Fruit fly (Drosophila melanogaster) whole organism, embryonic: ENCODE data around the gene Sys1.

Experiments
- CG12659 ChIP-seq: fragments of 200-800 bp; sonication (Bioruptor generic); optimal IDR thresholded peaks from 3 replicates; lab custom pipeline; 2017; ENCODE audit warnings: mild to moderate bottlenecking, missing biosample characterization, missing genetic modification reagents, missing genetic modification characterization
- CG13287 ChIP-seq: fragments of 200-800 bp; sonication (Bioruptor generic); IDR thresholded peaks from 2 replicates; pipeline ENCODE4 v1.3.6; 2022; ENCODE audit warnings: missing biosample characterization, missing genetic modification characterization; ENCODE audit not compliant: partially characterized antibody
- CG13296 ChIP-seq: fragments of 200-800 bp; sonication (Bioruptor generic); optimal IDR thresholded peaks from 3 replicates; lab custom pipeline; 2018; ENCODE audit warnings: missing biosample characterization, mild to moderate bottlenecking, missing genetic modification characterization
- CG14667 ChIP-seq: fragments of 200-800 bp; sonication (Bioruptor generic); IDR thresholded peaks from 2 replicates; pipeline ENCODE4 v1.3.6; 2022; ENCODE audit warnings: missing biosample characterization, missing genetic modification characterization
- CG15011 ChIP-seq: fragments of 200-800 bp; sonication (Bioruptor generic); optimal IDR thresholded peaks from 3 replicates; lab custom pipeline; 2018; ENCODE audit warnings: missing biosample characterization, mild to moderate bottlenecking, missing genetic modification characterization
- CG16779 ChIP-seq: fragments of 200-800 bp; sonication (Bioruptor generic); IDR thresholded peaks from 2 replicates; pipeline ENCODE4 v1.3.6; 2022; ENCODE audit warnings: missing biosample characterization, missing genetic modification characterization
- CG2116 ChIP-seq: fragments of 200-800 bp; sonication (Bioruptor generic); optimal IDR thresholded peaks from 3 replicates; lab custom pipeline; 2018; ENCODE audit warnings: missing biosample characterization, mild to moderate bottlenecking, missing genetic modification characterization
- CG2202 ChIP-seq: fragments of 200-800 bp; sonication (Bioruptor generic); optimal IDR thresholded peaks from 2 replicates; lab custom pipeline; 2018; ENCODE audit warnings: missing biosample characterization, mild to moderate bottlenecking, missing genetic modification characterization
- CG2712 ChIP-seq: fragments of 200-800 bp; optimal IDR thresholded peaks from 3 replicates; lab custom pipeline; 2019; ENCODE audit warnings: missing biosample characterization, mild to moderate bottlenecking, missing genetic modification characterization, moderate library complexity
- CG34224 ChIP-seq: fragments of 200-800 bp; sonication (Bioruptor generic); IDR thresholded peaks from 3 replicates; pipeline ENCODE4 v1.3.6; 2022; ENCODE audit warnings: missing biosample characterization, missing genetic modification characterization; ENCODE audit not compliant: partially characterized antibody
- CG4328 ChIP-seq: fragments of 200-800 bp; sonication (Bioruptor generic); optimal IDR thresholded peaks from 3 replicates; lab custom pipeline; 2017; ENCODE audit warnings: missing biosample characterization, missing genetic modification reagents, missing genetic modification characterization
- CG4617 ChIP-seq: fragments of 200-800 bp; sonication (Bioruptor generic); optimal IDR thresholded peaks from 3 replicates; lab custom pipeline; 2016; ENCODE audit warnings: missing biosample characterization, missing genetic modification characterization, borderline replicate concordance
- CG6813 ChIP-seq: fragments of 200-800 bp; sonication (Bioruptor generic); optimal IDR thresholded peaks from 2 replicates; lab custom pipeline; 2017; ENCODE audit warnings: missing biosample characterization, missing genetic modification characterization, mild to moderate bottlenecking, moderate library complexity, missing genetic modification reagents
- CG9437 ChIP-seq: fragments of 200-800 bp; sonication (Bioruptor generic); optimal IDR thresholded peaks from 2 replicates; lab custom pipeline; 2018; ENCODE audit warnings: missing biosample characterization, mild to moderate bottlenecking, missing genetic modification characterization
- CrebB ChIP-seq: fragments of 200-800 bp; sonication (Bioruptor generic); optimal IDR thresholded peaks from 3 replicates; lab custom pipeline; 2018; ENCODE audit warnings: missing biosample characterization, mild to moderate bottlenecking, missing genetic modification characterization
- Dad ChIP-seq: fragments of 200-800 bp; sonication (Bioruptor generic); optimal IDR thresholded peaks from 3 replicates; lab custom pipeline; 2016; ENCODE audit warnings: missing biosample characterization, missing genetic modification characterization
- Dek ChIP-seq: fragments of 200-800 bp; sonication (Bioruptor generic); optimal IDR thresholded peaks from 3 replicates; lab custom pipeline; 2019; ENCODE audit warnings: missing biosample characterization, mild to moderate bottlenecking, missing genetic modification characterization, moderate library complexity
- ERR ChIP-seq: fragments of 200-800 bp; sonication (Bioruptor generic); optimal IDR thresholded peaks from 2 replicates; lab custom pipeline; 2016; ENCODE audit warnings: missing biosample characterization, missing genetic modification characterization
- Fer3 ChIP-seq: fragments of 200-800 bp; sonication (Bioruptor generic); optimal IDR thresholded peaks from 2 replicates; lab custom pipeline; 2018; ENCODE audit warnings: missing biosample characterization, mild to moderate bottlenecking, missing genetic modification characterization, moderate library complexity
- HHEX ChIP-seq: fragments of 200-800 bp; sonication (Bioruptor generic); optimal IDR thresholded peaks from 3 replicates; lab custom pipeline; 2017; ENCODE audit warnings: missing biosample characterization, mild to moderate bottlenecking, missing genetic modification characterization, missing genetic modification reagents
- HLH54F ChIP-seq: fragments of 200-800 bp; sonication (Bioruptor generic); optimal IDR thresholded peaks from 3 replicates; lab custom pipeline; 2016; ENCODE audit warnings: missing biosample characterization, missing genetic modification characterization
- Hand ChIP-seq: fragments of 200-800 bp; sonication (Bioruptor generic); optimal IDR thresholded peaks from 2 replicates; lab custom pipeline; 2017; ENCODE audit warnings: mild to moderate bottlenecking, missing biosample characterization, missing genetic modification reagents, missing genetic modification characterization
- Hr39 ChIP-seq: fragments of >200 bp; optimal IDR thresholded peaks from 2 replicates; lab custom pipeline; 2017
- Max ChIP-seq: fragments of 200-800 bp; sonication (Bioruptor generic); optimal IDR thresholded peaks from 2 replicates; lab custom pipeline; 2016; ENCODE audit warnings: missing biosample characterization, mild to moderate bottlenecking, missing genetic modification characterization
- Meics ChIP-seq: fragments of 200-800 bp; sonication (Bioruptor generic); optimal IDR thresholded peaks from 2 replicates; lab custom pipeline; 2017; ENCODE audit warnings: missing biosample characterization, mild to moderate bottlenecking, missing genetic modification characterization
- NK7.1 ChIP-seq: fragments of 200-800 bp; sonication (Bioruptor generic); optimal IDR thresholded peaks from 3 replicates; lab custom pipeline; 2016; ENCODE audit warnings: missing biosample characterization, missing genetic modification characterization
- NfI ChIP-seq: fragments of 200-800 bp; sonication (Bioruptor generic); optimal IDR thresholded peaks from 3 replicates; lab custom pipeline; 2018; ENCODE audit warnings: missing biosample characterization, mild to moderate bottlenecking, missing genetic modification characterization, moderate library complexity
- Sin3A ChIP-seq: fragments of >200 bp; optimal IDR thresholded peaks from 2 replicates; lab custom pipeline; 2018
- Spps ChIP-seq: fragments of 200-800 bp; sonication (Bioruptor generic); optimal IDR thresholded peaks from 2 replicates; lab custom pipeline; 2018; ENCODE audit warnings: missing biosample characterization, mild to moderate bottlenecking, missing genetic modification characterization
- Trl ChIP-seq, 3 experiments: fragments of >200 bp in 2 of 3; fragments of 200-800 bp in 1 of 3; sonication (Bioruptor generic) in 1 of 3; optimal IDR thresholded peaks; 2 replicates in 1 of 3; 3 replicates in 2 of 3; lab custom pipeline; 2016 to 2017; ENCODE audit warnings: missing biosample characterization in 1 of 3, missing genetic modification characterization in 1 of 3
- ara ChIP-seq: fragments of 200-800 bp; sonication (Bioruptor generic); IDR thresholded peaks from 2 replicates; pipeline ENCODE4 v1.3.6; 2022; ENCODE audit warnings: missing biosample characterization, missing genetic modification characterization
- br ChIP-seq: fragments of >200 bp; optimal IDR thresholded peaks from 2 replicates; lab custom pipeline; 2017
- cas ChIP-seq: fragments of 200-800 bp; sonication (Bioruptor generic); IDR thresholded peaks from 2 replicates; pipeline ENCODE4 v1.3.6; 2022; ENCODE audit warnings: missing biosample characterization, missing genetic modification characterization
- crp ChIP-seq, 2 experiments: fragments of 200-800 bp; sonication (Bioruptor generic); optimal IDR thresholded peaks; 2 replicates in 1 of 2; 3 replicates in 1 of 2; lab custom pipeline; 2017; ENCODE audit warnings: missing biosample characterization in 2 of 2, missing genetic modification characterization in 2 of 2, mild to moderate bottlenecking in 1 of 2, moderate library complexity in 1 of 2
- disco-r ChIP-seq: fragments of 200-800 bp; sonication (Bioruptor generic); optimal IDR thresholded peaks from 2 replicates; lab custom pipeline; 2016; ENCODE audit warnings: missing biosample characterization, missing genetic modification characterization
- dmrt99B ChIP-seq: fragments of 200-800 bp; sonication (Bioruptor generic); optimal IDR thresholded peaks from 2 replicates; lab custom pipeline; 2018; ENCODE audit warnings: missing biosample characterization, mild to moderate bottlenecking, missing genetic modification characterization, moderate library complexity
- en ChIP-seq: fragments of 200-800 bp; sonication (Bioruptor generic); optimal IDR thresholded peaks from 2 replicates; lab custom pipeline; 2016; ENCODE audit warnings: missing biosample characterization, missing genetic modification characterization
- exex ChIP-seq: fragments of 200-800 bp; sonication (Bioruptor generic); optimal IDR thresholded peaks from 4 replicates; lab custom pipeline; 2018; ENCODE audit warnings: missing biosample characterization, mild to moderate bottlenecking, missing genetic modification characterization, moderate library complexity
- gro ChIP-seq: fragments of 200-800 bp; sonication (Bioruptor generic); optimal IDR thresholded peaks from 2 replicates; lab custom pipeline; 2016; ENCODE audit warnings: missing biosample characterization, missing genetic modification characterization
- lov ChIP-seq, 2 experiments: fragments of 200-800 bp in 1 of 2; fragments of >200 bp in 1 of 2; sonication (Bioruptor generic) in 1 of 2; IDR thresholded peaks in 1 of 2; optimal IDR thresholded peaks in 1 of 2; 2 replicates in 1 of 2; 3 replicates in 1 of 2; pipeline versions ENCODE4 v1.3.6 to Lab custom; 2017 to 2022; ENCODE audit warnings: missing biosample characterization in 1 of 2, missing genetic modification characterization in 1 of 2
- mam ChIP-seq: fragments of 200-800 bp; sonication (Bioruptor generic); optimal IDR thresholded peaks from 3 replicates; lab custom pipeline; 2016; ENCODE audit warnings: missing biosample characterization, missing genetic modification characterization
- pita ChIP-seq: fragments of 200-800 bp; sonication (Bioruptor generic); optimal IDR thresholded peaks from 2 replicates; lab custom pipeline; 2017; ENCODE audit warnings: missing biosample characterization, mild to moderate bottlenecking, missing genetic modification characterization
- pnt ChIP-seq: fragments of 200-800 bp; sonication (Bioruptor generic); optimal IDR thresholded peaks from 3 replicates; lab custom pipeline; 2016; ENCODE audit warnings: missing biosample characterization, missing genetic modification characterization
- pum ChIP-seq: fragments of 200-800 bp; sonication (Bioruptor generic); optimal IDR thresholded peaks from 2 replicates; lab custom pipeline; 2016; ENCODE audit warnings: missing biosample characterization, missing genetic modification characterization
- sisA ChIP-seq: fragments of 200-800 bp; sonication (Bioruptor generic); IDR thresholded peaks from 2 replicates; pipeline ENCODE4 v1.3.6; 2022; ENCODE audit warnings: missing biosample characterization, missing genetic modification characterization
- trem ChIP-seq: fragments of 200-800 bp; optimal IDR thresholded peaks from 3 replicates; lab custom pipeline; 2019; ENCODE audit warnings: missing biosample characterization, mild to moderate bottlenecking, missing genetic modification characterization, moderate library complexity
- trh ChIP-seq: fragments of 200-800 bp; sonication (Bioruptor generic); optimal IDR thresholded peaks from 2 replicates; lab custom pipeline; 2016; ENCODE audit warnings: missing biosample characterization, missing genetic modification characterization
- wek ChIP-seq: fragments of 200-800 bp; sonication (Bioruptor generic); optimal IDR thresholded peaks from 3 replicates; lab custom pipeline; 2018; ENCODE audit warnings: missing biosample characterization, mild to moderate bottlenecking, missing genetic modification characterization, moderate library complexity
- zfh1 ChIP-seq: fragments of 200-800 bp; sonication (Bioruptor generic); IDR thresholded peaks from 3 replicates; pipeline ENCODE4 v1.3.6; 2022; ENCODE audit warnings: missing biosample characterization, missing genetic modification characterization

Sys1 gene

DNA sequence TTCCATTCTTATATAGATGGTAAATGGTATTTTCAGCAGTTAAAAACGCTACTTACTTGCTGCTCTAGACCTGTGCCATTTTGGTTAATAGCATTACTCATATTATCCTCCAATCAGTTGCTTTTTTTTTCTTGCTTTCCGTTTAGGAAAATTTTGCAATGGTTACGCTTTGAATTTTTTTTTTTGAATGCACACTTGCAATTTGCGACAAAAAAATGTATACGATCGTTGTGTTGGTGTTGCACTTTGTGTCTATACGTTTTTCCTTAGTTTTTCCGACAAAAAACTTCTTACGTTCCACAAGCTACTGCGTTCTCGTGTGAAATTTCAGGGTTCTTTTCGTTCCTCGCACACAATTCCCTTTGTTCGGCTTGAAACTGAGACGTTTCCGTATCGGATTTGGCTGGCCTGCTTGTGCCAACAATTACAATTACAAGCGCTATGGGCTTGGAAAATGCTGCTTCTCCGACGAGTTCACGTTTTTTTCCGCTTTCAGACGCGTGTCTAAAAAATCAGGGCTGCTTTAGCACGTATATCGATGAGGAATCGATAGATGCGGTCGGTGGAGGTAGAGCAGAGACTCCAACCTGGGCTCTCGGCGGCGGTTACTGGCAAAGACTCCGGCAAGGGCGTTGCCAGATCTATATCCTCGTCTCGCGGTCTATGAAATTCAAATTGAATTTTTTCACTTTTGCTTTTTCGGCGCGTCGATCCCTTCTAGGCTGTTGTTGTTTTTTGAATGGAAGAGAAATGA, 7.5 kb downstream of the Sys1 start (continued):
- TF ChIP-seq ara (no peak; the same call in 1 of the 2 replicates), CG2712 (peak; percentile 67), pnt (GFP tag; lab: Kevin White, UChicago) (no peak), cas (GFP tag; lab: Robert Waterston, UW) (no peak), gro (peak; percentile 85), en (GFP tag; lab: Kevin White, UChicago) (no peak), CG12659 (GFP tag; lab: Kevin White, UChicago) (peak; percentile 84), Meics (peak; percentile 67), dmrt99B (no peak), pita (GFP tag; lab: Kevin White, UChicago) (peak; percentile 88), Hand (GFP tag; lab: Kevin White, UChicago) (no peak), CG13296 (peak; percentile 12), br (lab: Kevin White, UChicago) (no peak), crp (GFP tag; optimal IDR thresholded peaks at IDR 0.05; lab: Kevin White, UChicago) (peak in 1 of 2 experiments; percentile 74), CG14667 (no peak), trh (GFP tag; lab: Kevin White, UChicago) (no peak), NfI (peak; percentile 42), Sin3A (peak; percentile 78), HLH54F (GFP tag; lab: Kevin White, UChicago) (peak; percentile 12), exex (tag; lab: Kevin White, UChicago) (no peak), CG13287 (GFP tag; lab: Robert Waterston, UW) (peak; percentile 88), Spps (tag; lab: Kevin White, UChicago) (no peak), disco-r (GFP tag; lab: Kevin White, UChicago) (peak; percentile 14), trem (tag; lab: Kevin White, UChicago) (peak; percentile 88), mam (GFP tag; lab: Kevin White, UChicago) (peak; percentile 62), CG16779 (GFP tag; lab: Robert Waterston, UW) (0 out of 2 replicates have a peak, but pooled peaks have one; percentile 57), CG2116 (peak; percentile 99), NK7.1 (GFP tag; lab: Kevin White, UChicago) (no peak), pum (no peak), CG9437 (GFP tag; lab: Kevin White, UChicago) (peak; percentile 89), CG2202 (peak; percentile 30), sisA (GFP tag; lab: Robert Waterston, UW) (no peak), HHEX (GFP tag; lab: Kevin White, UChicago) (peak; percentile 50), Hr39 (lab: Kevin White, UChicago) (no peak), Max (GFP tag; lab: Kevin White, UChicago) (peak; percentile 76), Trl (optimal IDR thresholded peaks at IDR 0.05; lab: Kevin White, UChicago) (no peak), Trl (GFP tag; optimal IDR thresholded peaks at IDR 0.05; lab: Kevin White, UChicago) (peak; percentile 49), CG34224 (peak; percentile 81), CG4617 (GFP tag; lab: Kevin White, UChicago) (peak; percentile 77), zfh1 (GFP tag; lab: Robert Waterston, UW) (no peak), wek (GFP tag; lab: Kevin White, UChicago) (no peak), CG4328 (GFP tag; lab: Kevin White, UChicago) (no peak), CG15011 (GFP tag; lab: Kevin White, UChicago) (no peak), Fer3 (tag; lab: Kevin White, UChicago) (peak; percentile 31), CG6813 (GFP tag; lab: Kevin White, UChicago) (no peak), Dad (GFP tag; lab: Kevin White, UChicago) (peak; percentile 65), ERR (GFP tag; lab: Kevin White, UChicago) (peak; percentile 61), CrebB (tag; lab: Kevin White, UChicago) (peak; percentile 67), lov (optimal IDR thresholded peaks at IDR 0.05; lab: Kevin White, UChicago) (no peak), lov (GFP tag; IDR thresholded peaks at IDR 0.05; lab: Robert Waterston, UW) (no peak), Dek (tag; lab: Kevin White, UChicago) (peak; percentile 15)
